Fruit fly (Drosophila melanogaster) Kc167 (cell line): ENCODE results near the gene aln.

Experiments
- Myc ChIP-seq: fragments of >200 bp; optimal IDR thresholded peaks from 2 replicates; lab custom pipeline; 2017; ENCODE audit warnings: missing external identifiers
- Sin3A ChIP-seq: fragments of >200 bp; optimal IDR thresholded peaks from 2 replicates; lab custom pipeline; 2018; ENCODE audit warnings: missing external identifiers
- h ChIP-seq: fragments of >200 bp; optimal IDR thresholded peaks from 3 replicates; lab custom pipeline; 2018; ENCODE audit warnings: missing external identifiers
- insv ChIP-seq: fragments of >200 bp; optimal IDR thresholded peaks from 3 replicates; lab custom pipeline; 2018; ENCODE audit warnings: missing external identifiers
- psq ChIP-seq: fragments of >200 bp; optimal IDR thresholded peaks from 2 replicates; lab custom pipeline; 2017; ENCODE audit warnings: missing external identifiers
- ttk ChIP-seq: sonication (Bioruptor generic); optimal IDR thresholded peaks from 2 replicates; lab custom pipeline; 2017; ENCODE audit warnings: missing external identifiers

Gene aln

dm6 chr3L:993709-994108 is at the start of gene aln:
TSS of gene aln (plus strand) at chr3L:993983.
- no peak for TF ChIP-seq psq
- TF ChIP-seq Sin3A, result no peak
- no peak for TF ChIP-seq insv (lab: Kevin White, UChicago)
- TF ChIP-seq ttk (lab: Kevin White, UChicago), result no peak
- no peak for TF ChIP-seq h (lab: Kevin White, UChicago)
- no peak for TF ChIP-seq Myc (lab: Kevin White, UChicago)

- TF ChIP-seq Myc (lab: Kevin White, UChicago) (no peak), insv (lab: Kevin White, UChicago) (no peak), h (lab: Kevin White, UChicago) (no peak), psq (no peak), ttk (lab: Kevin White, UChicago) (no peak), Sin3A (no peak)
Observed at dm6 chr3L:952152-952551, 41.6 kb upstream of the aln start.

- TF ChIP-seq insv (lab: Kevin White, UChicago) (no peak), ttk (lab: Kevin White, UChicago) (no peak), psq (no peak), Myc (lab: Kevin White, UChicago) (no peak), Sin3A (no peak), h (lab: Kevin White, UChicago) (no peak)
Observed at dm6 chr3L:956862-957261, 36.9 kb upstream of the aln start.

- no peak for TF ChIP-seq Myc (lab: Kevin White, UChicago)
- no peak for TF ChIP-seq h (lab: Kevin White, UChicago)
- no peak for TF ChIP-seq Sin3A
- no peak for TF ChIP-seq psq
- no peak for TF ChIP-seq ttk (lab: Kevin White, UChicago)
- no peak for TF ChIP-seq insv (lab: Kevin White, UChicago)
Observed at dm6 chr3L:958605-959004, 35.2 kb upstream of the aln start.

dm6 chr3L:959188-959868 is 34.5 kb upstream of the aln start:
- no peak for TF ChIP-seq ttk (lab: Kevin White, UChicago)
- TF ChIP-seq Sin3A, result no peak

- TF ChIP-seq Myc (lab: Kevin White, UChicago) (no peak), h (lab: Kevin White, UChicago) (no peak), insv (lab: Kevin White, UChicago) (no peak), Sin3A (no peak), ttk (lab: Kevin White, UChicago) (no peak), psq (no peak)
Observed at dm6 chr3L:959869-960378, 33.9 kb upstream of the aln start.

- TF ChIP-seq Myc (lab: Kevin White, UChicago) (no peak), psq (no peak), ttk (lab: Kevin White, UChicago) (no peak), Sin3A (no peak), insv (lab: Kevin White, UChicago) (no peak)
Observed at dm6 chr3L:960557-960956, 33.2 kb upstream of the aln start.

- no peak for TF ChIP-seq Sin3A
- TF ChIP-seq h (lab: Kevin White, UChicago), result no peak
- TF ChIP-seq insv (lab: Kevin White, UChicago), result no peak
- TF ChIP-seq ttk (lab: Kevin White, UChicago), result no peak
- TF ChIP-seq Myc (lab: Kevin White, UChicago), result no peak
- TF ChIP-seq psq, result no peak
Observed at dm6 chr3L:964022-964421, 29.8 kb upstream of the aln start.

dm6 chr3L:967822-968576 is 25.8 kb upstream of the aln start:
- TF ChIP-seq h (lab: Kevin White, UChicago) (no peak), insv (lab: Kevin White, UChicago) (no peak), psq (no peak), Myc (lab: Kevin White, UChicago) (no peak), Sin3A (no peak), ttk (lab: Kevin White, UChicago) (no peak)

dm6 chr3L:995685-996084 is 1.9 kb downstream of the aln start:
- TF ChIP-seq psq (no peak), Myc (lab: Kevin White, UChicago) (no peak), ttk (lab: Kevin White, UChicago) (no peak), h (lab: Kevin White, UChicago) (no peak), Sin3A (no peak), insv (lab: Kevin White, UChicago) (no peak)

- no peak for TF ChIP-seq h (lab: Kevin White, UChicago)
- TF ChIP-seq Myc (lab: Kevin White, UChicago), result no peak
- TF ChIP-seq insv (lab: Kevin White, UChicago), result no peak
- TF ChIP-seq ttk (lab: Kevin White, UChicago), result no peak
- TF ChIP-seq psq, result no peak
- TF ChIP-seq Sin3A, result no peak
Observed at dm6 chr3L:999990-1000389, 6.2 kb downstream of the aln start.

dm6 chr3L:1000541-1000940 is 6.8 kb downstream of the aln start:
- no peak for TF ChIP-seq Sin3A
- no peak for TF ChIP-seq Myc (lab: Kevin White, UChicago)
- TF ChIP-seq insv (lab: Kevin White, UChicago), result no peak
- no peak for TF ChIP-seq h (lab: Kevin White, UChicago)
- no peak for TF ChIP-seq ttk (lab: Kevin White, UChicago)
- no peak for TF ChIP-seq psq
